Fruit fly (Drosophila melanogaster) whole organism, prepupa: ENCODE data around the gene CG12506.

Experiments
- CG4318 ChIP-seq: fragments of 200-800 bp; sonication (Bioruptor generic); optimal IDR thresholded peaks from 3 replicates; lab custom pipeline; 2017; ENCODE audit warnings: missing biosample characterization, mild to moderate bottlenecking, missing genetic modification characterization
- CG8119 ChIP-seq: fragments of 200-800 bp; sonication (Bioruptor generic); IDR thresholded peaks from 3 replicates; pipeline ENCODE4 v1.3.6; 2022; ENCODE audit warnings: missing biosample characterization, missing genetic modification characterization
- Gug ChIP-seq: fragments of 200-800 bp; sonication (Bioruptor generic); IDR thresholded peaks from 2 replicates; pipeline ENCODE4 v1.3.6; 2022; ENCODE audit warnings: missing biosample characterization, missing genetic modification characterization
- Met ChIP-seq: fragments of 200-800 bp; sonication (Bioruptor generic); optimal IDR thresholded peaks from 3 replicates; lab custom pipeline; 2016; ENCODE audit warnings: missing biosample characterization, missing genetic modification characterization
- Sox102F ChIP-seq: fragments of 200-800 bp; sonication (Bioruptor generic); optimal IDR thresholded peaks from 2 replicates; lab custom pipeline; 2016; ENCODE audit warnings: missing biosample characterization, mild to moderate bottlenecking, missing genetic modification characterization

dm6 chr2L:740031-740430 is 33.3 kb upstream of the CG12506 start:
- TF ChIP-seq Met (GFP tag; lab: Kevin White, UChicago) = no peak
- no peak for TF ChIP-seq Sox102F (GFP tag; lab: Kevin White, UChicago)
- no peak for TF ChIP-seq CG4318 (GFP tag; lab: Kevin White, UChicago)
- no peak for TF ChIP-seq CG8119 (GFP tag; lab: Robert Waterston, UW)
- TF ChIP-seq Gug = no peak
